Fruit fly (Drosophila melanogaster): Measurements from ENCODE around the gene Ing3.

Ing3 gene

DNA sequence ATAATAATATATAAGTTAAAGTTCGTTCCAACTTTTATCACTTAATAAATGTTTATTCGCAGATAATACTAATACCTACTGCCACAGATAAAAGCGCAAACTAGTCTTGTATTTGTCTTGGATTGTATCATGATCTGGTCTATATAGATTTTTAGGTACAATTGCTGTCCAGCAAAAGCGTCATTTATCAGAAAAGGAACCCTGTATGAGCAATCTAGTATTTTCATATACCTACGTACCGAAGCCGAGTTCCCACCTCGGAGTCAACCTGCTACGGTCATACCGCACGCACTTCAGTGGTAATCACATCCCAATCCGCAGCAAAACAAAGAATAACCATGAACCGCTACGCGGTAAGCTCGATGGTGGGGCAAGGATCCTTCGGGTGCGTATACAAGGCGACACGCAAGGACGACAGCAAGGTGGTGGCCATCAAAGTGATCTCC, 4.6 kb upstream of the Ing3 start, which contains the start of gene fu:
Gene fu, plus strand, starts transcription at position 254 of the 446 bp plus-strand sequence.
- TF ChIP-seq CG1621 (tag; optimal IDR thresholded peaks at IDR 0.05) (no peak), Sox102F (GFP tag; optimal IDR thresholded peaks at IDR 0.05) (no peak), pdm3 (GFP tag; optimal IDR thresholded peaks at IDR 0.05) (no peak), achi (GFP tag; optimal IDR thresholded peaks at IDR 0.05) (no peak), fd85E (GFP tag; optimal IDR thresholded peaks at IDR 0.05) (no peak), ss (GFP tag; optimal IDR thresholded peaks at IDR 0.05) (no peak), Sox15 (GFP tag; optimal IDR thresholded peaks at IDR 0.05) (no peak), esn (GFP tag; optimal IDR thresholded peaks at IDR 0.05) (peak; percentile 10), dac (GFP tag; optimal IDR thresholded peaks at IDR 0.05) (no peak), eg (GFP tag; IDR thresholded peaks at IDR 0.05) (peak; percentile 30; the same call in 1 of the 3 replicates), spab (GFP tag; optimal IDR thresholded peaks at IDR 0.05) (no peak), Sox14 (GFP tag; optimal IDR thresholded peaks at IDR 0.05) (peak; percentile 19), CG6792 (GFP tag; optimal IDR thresholded peaks at IDR 0.05) (no peak), Eip75B (GFP tag; optimal IDR thresholded peaks at IDR 0.05) (no peak), Lpt (GFP tag; optimal IDR thresholded peaks at IDR 0.05) (no peak), CG10669 (GFP tag; optimal IDR thresholded peaks at IDR 0.05) (no peak), CG31627 (GFP tag; optimal IDR thresholded peaks at IDR 0.05) (no peak), salr (GFP tag; optimal IDR thresholded peaks at IDR 0.05) (no peak), OdsH (GFP tag; optimal IDR thresholded peaks at IDR 0.05) (no peak), CG15336 (GFP tag; IDR thresholded peaks at IDR 0.05) (no peak), Hr38 (GFP tag; optimal IDR thresholded peaks at IDR 0.05) (no peak), Smox (GFP tag; optimal IDR thresholded peaks at IDR 0.05) (no peak), Ets96B (tag; optimal IDR thresholded peaks at IDR 0.05) (no peak), CG3919 (GFP tag; optimal IDR thresholded peaks at IDR 0.05) (no peak), cyc (GFP tag; optimal IDR thresholded peaks at IDR 0.05) (no peak), Blimp-1 (GFP tag; optimal IDR thresholded peaks at IDR 0.05) (no peak), Eip78C (GFP tag) (no peak), dsx (GFP tag; optimal IDR thresholded peaks at IDR 0.05; ENCODE audit: poor library complexity, severe bottlenecking) (no peak), svp (GFP tag) (no peak), CG6808 (GFP tag; optimal IDR thresholded peaks at IDR 0.05) (no peak), CG6276 (GFP tag; optimal IDR thresholded peaks at IDR 0.05) (no peak), fkh (GFP tag; optimal IDR thresholded peaks at IDR 0.05) (no peak), CG7368 (GFP tag; optimal IDR thresholded peaks at IDR 0.05) (no peak), CG11902 (GFP tag; optimal IDR thresholded peaks at IDR 0.05) (no peak), Hr4 (GFP tag; optimal IDR thresholded peaks at IDR 0.05) (no peak), Gug (GFP tag; IDR thresholded peaks at IDR 0.05) (no peak), CG16779 (tag; optimal IDR thresholded peaks at IDR 0.05) (no peak), CG6163 (GFP tag; IDR thresholded peaks at IDR 0.05) (0 out of 3 replicates have a peak, but pooled peaks have one; percentile 33), acj6 (GFP tag; optimal IDR thresholded peaks at IDR 0.05) (no peak), Hr39 (GFP tag; optimal IDR thresholded peaks at IDR 0.05) (no peak), CG34406 (GFP tag; optimal IDR thresholded peaks at IDR 0.05) (peak; percentile 30), CG32006 (GFP tag; optimal IDR thresholded peaks at IDR 0.05) (no peak), CG10631 (GFP tag; optimal IDR thresholded peaks at IDR 0.05) (no peak), CG11762 (GFP tag; optimal IDR thresholded peaks at IDR 0.05; ENCODE audit: insufficient read depth) (no peak), lz (GFP tag; optimal IDR thresholded peaks at IDR 0.05) (peak; percentile 4), CG6854 (GFP tag; optimal IDR thresholded peaks at IDR 0.05) (peak; percentile 14)
